Fruit fly (Drosophila melanogaster): Measurements from ENCODE around the gene CG43373.

Gene CG43373

dm6 chr3L:16566093-16566492, 22.9 kb upstream of the CG43373 start:
- TF ChIP-seq NfI (GFP tag; optimal IDR thresholded peaks at IDR 0.05) (no peak), danr (GFP tag; IDR thresholded peaks at IDR 0.05) (no peak), Ada2b (GFP tag; IDR thresholded peaks at IDR 0.05) (0 out of 2 replicates have a peak, but pooled peaks have one; percentile 15), Atf6 (GFP tag; IDR thresholded peaks at IDR 0.05) (peak; percentile 25; the same call in 1 of the 2 replicates), Fer1 (GFP tag; optimal IDR thresholded peaks at IDR 0.05) (no peak), Sin3A (optimal IDR thresholded peaks at IDR 0.05) (no peak), sens (GFP tag) (peak; percentile 68), CG8359 (GFP tag; optimal IDR thresholded peaks at IDR 0.05; ENCODE audit: borderline replicate concordance) (no peak), lola (GFP tag; optimal IDR thresholded peaks at IDR 0.05) (peak in 1 of 3 experiments; percentile 21), zfh1 (GFP tag; IDR thresholded peaks at IDR 0.05) (no peak; the same call in 2 of the 3 replicates), tna (GFP tag; IDR thresholded peaks at IDR 0.05; ENCODE audit: partially characterized antibody) (no peak), gsb-n (tag; optimal IDR thresholded peaks at IDR 0.05) (no peak), CG10147 (GFP tag; optimal IDR thresholded peaks at IDR 0.05) (no peak), bbx (GFP tag; IDR thresholded peaks at IDR 0.05; ENCODE audit: partially characterized antibody) (no peak), Oli (tag; optimal IDR thresholded peaks at IDR 0.05) (no peak), bsh (GFP tag; optimal IDR thresholded peaks at IDR 0.05) (peak in 1 of 2 experiments; percentile 35), zen (tag; optimal IDR thresholded peaks at IDR 0.05) (peak; percentile 51), nmo (GFP tag; optimal IDR thresholded peaks at IDR 0.05) (peak; percentile 13), sisA (GFP tag; IDR thresholded peaks at IDR 0.05) (no peak), Aef1 (GFP tag; IDR thresholded peaks at IDR 0.05) (no peak), ci (GFP tag; IDR thresholded peaks at IDR 0.05) (peak; percentile 31; the same call in 1 of the 3 replicates), Xrp1 (GFP tag; IDR thresholded peaks at IDR 0.05) (peak; percentile 51; the same call in 1 of the 2 replicates), Lim3 (GFP tag; IDR thresholded peaks at IDR 0.05) (no peak), Med (GFP tag) (peak; percentile 70), CG4854 (GFP tag; optimal IDR thresholded peaks at IDR 0.05) (no peak), CG30431 (GFP tag; optimal IDR thresholded peaks at IDR 0.05) (no peak), CG18011 (GFP tag; optimal IDR thresholded peaks at IDR 0.05) (no peak), dmrt11E (tag; optimal IDR thresholded peaks at IDR 0.05) (peak; percentile 34), CG14860 (GFP tag; IDR thresholded peaks at IDR 0.05; ENCODE audit: partially characterized antibody) (no peak), abd-A (tag; optimal IDR thresholded peaks at IDR 0.05) (no peak), Taf1 (GFP tag; IDR thresholded peaks at IDR 0.05) (no peak), ash1 (GFP tag; optimal IDR thresholded peaks at IDR 0.05) (no peak), CG10979 (tag; optimal IDR thresholded peaks at IDR 0.05) (peak; percentile 43), CG1792 (GFP tag; optimal IDR thresholded peaks at IDR 0.05) (no peak), CG15073 (GFP tag; optimal IDR thresholded peaks at IDR 0.05) (no peak), al (GFP tag; IDR thresholded peaks at IDR 0.05) (no peak), Hr78 (GFP tag; optimal IDR thresholded peaks at IDR 0.05) (no peak), gem (tag; optimal IDR thresholded peaks at IDR 0.05) (peak; percentile 30), Mad (GFP tag; optimal IDR thresholded peaks at IDR 0.05) (no peak), CG31224 (GFP tag; IDR thresholded peaks at IDR 0.05) (no peak), CG13287 (GFP tag; IDR thresholded peaks at IDR 0.05; ENCODE audit: partially characterized antibody) (no peak), Ets65A (GFP tag) (no peak), CG7839 (tag; optimal IDR thresholded peaks at IDR 0.05) (peak; percentile 22), salm (tag; optimal IDR thresholded peaks at IDR 0.05) (no peak), ttk (GFP tag; IDR thresholded peaks at IDR 0.05) (no peak), Nf-YC (tag; optimal IDR thresholded peaks at IDR 0.05) (no peak), CG15696 (tag; optimal IDR thresholded peaks at IDR 0.05) (no peak), Trl (optimal IDR thresholded peaks at IDR 0.05) (no peak), Trl (GFP tag; optimal IDR thresholded peaks at IDR 0.05) (no peak), hkb (optimal IDR thresholded peaks at IDR 0.05) (no peak), hkb (GFP tag; IDR thresholded peaks at IDR 0.05) (peak; percentile 49; the same call in 1 of the 2 replicates)
